Worm (Caenorhabditis elegans) whole organism, young adult: ENCODE data around the gene chil-8.

ENCODE experiments used
- F39B2.1 ChIP-seq: fragments of 200-800 bp; sonication (Bioruptor generic); IDR thresholded peaks from 2 replicates; pipeline ENCODE4 v1.3.6; 2022; ENCODE audit warnings: missing genetic modification reagents, missing genetic modification characterization, missing compliant biosample characterization
- ama-1 ChIP-seq, 3 experiments: fragments of 150-350 bp in 1 of 3; sonication (generic microtip) in 2 of 3; optimal IDR thresholded peaks; 2 replicates each; lab custom pipeline; 2014 to 2018; ENCODE audit warnings: missing biosample characterization in 2 of 3, missing genetic modification characterization in 2 of 3, missing genetic modification reagents in 2 of 3
- ets-4 ChIP-seq: fragments of 200-800 bp; sonication (Bioruptor generic); optimal IDR thresholded peaks from 2 replicates; lab custom pipeline; 2018; ENCODE audit warnings: mild to moderate bottlenecking, missing genetic modification characterization, missing compliant biosample characterization
- gei-17 ChIP-seq: fragments of 200-800 bp; sonication (Bioruptor generic); optimal IDR thresholded peaks from 2 replicates; lab custom pipeline; 2018; ENCODE audit warnings: mild to moderate bottlenecking, missing genetic modification characterization, missing compliant biosample characterization
- madf-10 ChIP-seq: sonication (generic microtip); optimal IDR thresholded peaks from 2 replicates; lab custom pipeline; 2016; ENCODE audit warnings: mild to moderate bottlenecking, missing genetic modification characterization, missing compliant biosample characterization
- madf-6 ChIP-seq: fragments of 200-800 bp; sonication (Bioruptor generic); IDR thresholded peaks from 2 replicates; pipeline ENCODE4 v1.3.6; 2022; ENCODE audit warnings: missing genetic modification reagents, missing genetic modification characterization, missing compliant biosample characterization
- mcd-1 ChIP-seq: fragments of 200-800 bp; sonication (Bioruptor generic); IDR thresholded peaks from 2 replicates; pipeline ENCODE4 v1.3.6; 2022; ENCODE audit warnings: missing genetic modification reagents, missing genetic modification characterization, missing compliant biosample characterization
- nfya-2 ChIP-seq: fragments of 200-800 bp; sonication (Bioruptor generic); IDR thresholded peaks from 2 replicates; pipeline ENCODE4 v1.3.6; 2022; ENCODE audit warnings: missing genetic modification reagents, missing genetic modification characterization, missing compliant biosample characterization
- pha-4 ChIP-seq: fragments of 150-350 bp; sonication (generic microtip); optimal IDR thresholded peaks from 2 replicates; lab custom pipeline; 2014; ENCODE audit warnings: missing biosample characterization, missing genetic modification reagents, missing genetic modification characterization
- snpc-1.3 ChIP-seq: sonication (generic microtip); optimal IDR thresholded peaks from 2 replicates; lab custom pipeline; 2017; ENCODE audit warnings: missing genetic modification characterization, mild to moderate bottlenecking, missing compliant biosample characterization, antibody characterized with exemption, moderate library complexity, missing genotype, missing genetic modification reagents; ENCODE audit not compliant: insufficient read depth
- snpc-4 ChIP-seq, 5 experiments: fragments of 150-350 bp in 1 of 5; sonication (generic microtip) in 4 of 5; optimal IDR thresholded peaks; 2 replicates each; lab custom pipeline; 2014 to 2018; ENCODE audit warnings: missing genetic modification characterization in 5 of 5, missing biosample characterization in 3 of 5, antibody characterized with exemption in 2 of 5, mild to moderate bottlenecking in 2 of 5, missing compliant biosample characterization in 2 of 5, missing genotype in 2 of 5, moderate library complexity in 2 of 5, missing genetic modification reagents in 1 of 5
- tbp1 ChIP-seq: fragments of 200-800 bp; sonication (Bioruptor generic); optimal IDR thresholded peaks from 2 replicates; lab custom pipeline; 2018; ENCODE audit warnings: mild to moderate bottlenecking, missing genetic modification characterization, missing compliant biosample characterization
- tbx-9 ChIP-seq: sonication (generic microtip); optimal IDR thresholded peaks from 2 replicates; lab custom pipeline; 2016; ENCODE audit warnings: borderline replicate concordance, missing genetic modification characterization, inconsistent platforms, missing compliant biosample characterization
- unc-62 ChIP-seq: fragments of 150-350 bp; optimal IDR thresholded peaks from 2 replicates; lab custom pipeline; 2014; ENCODE audit warnings: missing biosample characterization, missing genetic modification reagents, missing genetic modification characterization

- no peak for TF ChIP-seq madf-10 (tag; lab: Kevin White, UChicago)
- TF ChIP-seq unc-62 (GFP tag; lab: Kevin White, UChicago): no peak
- no peak for TF ChIP-seq tbx-9
- no peak for TF ChIP-seq mcd-1 (GFP tag; lab: Robert Waterston, UW)
- no peak for TF ChIP-seq tbp1
- TF ChIP-seq ama-1 (optimal IDR thresholded peaks at IDR 0.05; lab: Kevin White, UChicago): no peak
- no peak for TF ChIP-seq ama-1 (GFP tag; optimal IDR thresholded peaks at IDR 0.05; lab: Kevin White, UChicago)
- TF ChIP-seq snpc-1.3 (tag; lab: Kevin White, UChicago): no peak
- no peak for TF ChIP-seq snpc-4 (GFP tag; optimal IDR thresholded peaks at IDR 0.05; lab: Kevin White, UChicago)
- TF ChIP-seq snpc-4 (tag; optimal IDR thresholded peaks at IDR 0.05; lab: Kevin White, UChicago): no peak
- no peak for TF ChIP-seq nfya-2 (GFP tag; lab: Robert Waterston, UW)
- TF ChIP-seq ets-4 (GFP tag; lab: Kevin White, UChicago): no peak
- TF ChIP-seq gei-17: no peak
- TF ChIP-seq madf-6: no peak
- no peak for TF ChIP-seq pha-4 (tag; lab: Kevin White, UChicago)
- no peak for TF ChIP-seq F39B2.1 (GFP tag; lab: Robert Waterston, UW)
Measured at ce11 chrII:9840313-9840712, 32.5 kb downstream of the chil-8 start, which contains the start of gene ZK938.11.
